Worm (Caenorhabditis elegans): ENCODE results near the gene W02D7.11.

DNA sequence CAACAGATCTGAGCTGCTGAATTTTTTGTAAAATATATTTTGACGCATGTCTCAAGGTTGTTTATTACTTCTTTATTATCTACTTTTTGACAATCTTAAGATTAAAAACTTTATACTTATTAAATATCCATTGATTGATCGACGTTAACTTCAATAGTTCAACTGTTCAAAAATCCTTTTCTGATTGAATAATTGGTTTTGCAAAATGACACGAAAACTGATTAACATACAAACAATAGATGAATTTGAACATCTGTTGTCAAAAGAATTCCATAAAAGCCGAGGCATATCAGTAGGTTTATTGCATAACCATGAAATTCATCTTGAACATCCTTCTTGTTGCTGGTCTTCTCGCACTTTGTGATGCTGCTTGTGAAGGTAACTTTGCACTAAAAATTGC lies 6.9 kb upstream of the W02D7.11 start, which contains the start of gene W02D7.12:
- TF ChIP-seq cog-1 (tag; optimal IDR thresholded peaks at IDR 0.05) (no peak), ref-1 (GFP tag; conservative IDR thresholded peaks at IDR 0.05) (no peak), flt-1 (GFP tag; IDR thresholded peaks at IDR 0.05) (no peak), med-1 (GFP tag; optimal IDR thresholded peaks at IDR 0.05; ENCODE audit: insufficient read depth) (no peak), ztf-23 (GFP tag; IDR thresholded peaks at IDR 0.05) (no peak)

All from whole organism, midembryonic.